Worm (Caenorhabditis elegans) whole organism, late embryonic: ENCODE data around the gene M01H9.2.

ENCODE experiments used
- C38D4.7 ChIP-seq: fragments of 200-800 bp; sonication (Bioruptor generic); optimal IDR thresholded peaks from 2 replicates; lab custom pipeline; 2018; ENCODE audit warnings: mild to moderate bottlenecking, missing genetic modification characterization, moderate library complexity, missing compliant biosample characterization
- F13H6.1 ChIP-seq: sonication (generic microtip); optimal IDR thresholded peaks from 2 replicates; lab custom pipeline; 2016; ENCODE audit warnings: missing genetic modification characterization, missing compliant biosample characterization
- K09A11.1 ChIP-seq: sonication (generic microtip); optimal IDR thresholded peaks from 2 replicates; lab custom pipeline; 2017; ENCODE audit warnings: antibody characterized with exemption, mild to moderate bottlenecking, missing genetic modification characterization, missing compliant biosample characterization; ENCODE audit not compliant: insufficient read depth
- T23F11.4 ChIP-seq: fragments of 200-800 bp; sonication (Bioruptor generic); optimal IDR thresholded peaks from 2 replicates; lab custom pipeline; 2018; ENCODE audit warnings: mild to moderate bottlenecking, missing genetic modification characterization, missing compliant biosample characterization
- Y22D7AL.16 ChIP-seq: sonication (generic microtip); optimal IDR thresholded peaks from 2 replicates; lab custom pipeline; 2016; ENCODE audit warnings: missing genetic modification characterization, missing compliant biosample characterization
- ahr-1 ChIP-seq: sonication (generic microtip); optimal IDR thresholded peaks from 2 replicates; lab custom pipeline; 2016; ENCODE audit warnings: missing genetic modification characterization, missing compliant biosample characterization
- ama-1 ChIP-seq: fragments of 150-350 bp; optimal IDR thresholded peaks from 2 replicates; lab custom pipeline; 2014
- ceh-14 ChIP-seq: sonication (generic microtip); optimal IDR thresholded peaks from 2 replicates; lab custom pipeline; 2016; ENCODE audit warnings: missing genotype, missing genetic modification characterization, missing compliant biosample characterization
- ceh-31 ChIP-seq: sonication (generic microtip); optimal IDR thresholded peaks from 2 replicates; lab custom pipeline; 2016; ENCODE audit warnings: missing genetic modification characterization, missing compliant biosample characterization
- ceh-34 ChIP-seq: sonication (generic microtip); optimal IDR thresholded peaks from 2 replicates; lab custom pipeline; 2016; ENCODE audit warnings: mild to moderate bottlenecking, missing genetic modification characterization, missing compliant biosample characterization
- ceh-45 ChIP-seq: fragments of 200-800 bp; sonication (Bioruptor generic); IDR thresholded peaks from 2 replicates; pipeline ENCODE4 v1.3.6; 2022; ENCODE audit warnings: missing genetic modification reagents, missing genetic modification characterization, missing compliant biosample characterization
- ceh-6 ChIP-seq: fragments of 200-800 bp; sonication (Bioruptor generic); optimal IDR thresholded peaks from 2 replicates; lab custom pipeline; 2018; ENCODE audit warnings: mild to moderate bottlenecking, missing genetic modification characterization, missing compliant biosample characterization
- dve-1 ChIP-seq: sonication (generic microtip); optimal IDR thresholded peaks from 2 replicates; lab custom pipeline; 2017; ENCODE audit warnings: antibody characterized with exemption, mild to moderate bottlenecking, missing genetic modification characterization, missing compliant biosample characterization
- elt-2 ChIP-seq: sonication (generic microtip); optimal IDR thresholded peaks from 2 replicates; lab custom pipeline; 2016; ENCODE audit warnings: missing genetic modification reagents, missing genetic modification characterization, missing compliant biosample characterization
- elt-4 ChIP-seq: sonication (generic microtip); optimal IDR thresholded peaks from 2 replicates; lab custom pipeline; 2016; ENCODE audit warnings: missing genetic modification characterization, missing compliant biosample characterization
- ets-4 ChIP-seq: sonication (generic microtip); optimal IDR thresholded peaks from 2 replicates; lab custom pipeline; 2016; ENCODE audit warnings: missing genetic modification characterization, missing compliant biosample characterization
- gmeb-2 ChIP-seq: sonication (generic microtip); optimal IDR thresholded peaks from 2 replicates; lab custom pipeline; 2016; ENCODE audit warnings: missing genetic modification characterization, inconsistent platforms, missing compliant biosample characterization
- hlh-30 ChIP-seq: sonication (generic microtip); optimal IDR thresholded peaks from 2 replicates; lab custom pipeline; 2017; ENCODE audit warnings: antibody characterized with exemption, missing genetic modification characterization, missing compliant biosample characterization; ENCODE audit not compliant: insufficient read depth
- hlh-8 ChIP-seq: sonication (generic microtip); optimal IDR thresholded peaks from 2 replicates; lab custom pipeline; 2016; ENCODE audit warnings: missing genotype, missing genetic modification characterization, missing compliant biosample characterization
- lim-6 ChIP-seq: sonication (generic microtip); optimal IDR thresholded peaks from 2 replicates; lab custom pipeline; 2016; ENCODE audit warnings: missing genetic modification characterization, missing compliant biosample characterization
- madf-2 ChIP-seq: sonication (generic microtip); optimal IDR thresholded peaks from 2 replicates; lab custom pipeline; 2017; ENCODE audit warnings: missing genetic modification characterization, missing compliant biosample characterization
- mec-3 ChIP-seq: sonication (generic microtip); optimal IDR thresholded peaks from 2 replicates; lab custom pipeline; 2016; ENCODE audit warnings: borderline replicate concordance, missing genetic modification characterization, missing compliant biosample characterization
- nfya-1 ChIP-seq: sonication (generic microtip); optimal IDR thresholded peaks from 2 replicates; lab custom pipeline; 2017; ENCODE audit warnings: missing genetic modification characterization, mild to moderate bottlenecking, missing compliant biosample characterization, antibody characterized with exemption, moderate library complexity
- nhr-11 ChIP-seq: fragments of 150-350 bp; optimal IDR thresholded peaks from 2 replicates; lab custom pipeline; 2014; ENCODE audit warnings: missing biosample characterization, missing genetic modification characterization
- odd-2 ChIP-seq: sonication (generic microtip); optimal IDR thresholded peaks from 2 replicates; lab custom pipeline; 2017; ENCODE audit warnings: antibody characterized with exemption, mild to moderate bottlenecking, missing genetic modification characterization, missing compliant biosample characterization
- pat-9 ChIP-seq: fragments of 200-800 bp; sonication (Bioruptor generic); optimal IDR thresholded peaks from 2 replicates; lab custom pipeline; 2018; ENCODE audit warnings: mild to moderate bottlenecking, missing genetic modification characterization, moderate library complexity, missing compliant biosample characterization
- pax-1 ChIP-seq: fragments of 150-350 bp; optimal IDR thresholded peaks from 2 replicates; lab custom pipeline; 2014; ENCODE audit warnings: missing biosample characterization, missing genetic modification characterization
- pha-2 ChIP-seq: sonication (generic microtip); optimal IDR thresholded peaks from 2 replicates; lab custom pipeline; 2017; ENCODE audit warnings: mild to moderate bottlenecking, missing genetic modification characterization, missing compliant biosample characterization
- pqm-1 ChIP-seq: sonication (generic microtip); optimal IDR thresholded peaks from 2 replicates; lab custom pipeline; 2016; ENCODE audit warnings: missing genetic modification characterization, missing compliant biosample characterization
- pros-1 ChIP-seq: fragments of 150-350 bp; optimal IDR thresholded peaks from 2 replicates; lab custom pipeline; 2014; ENCODE audit warnings: missing biosample characterization, missing genetic modification reagents, missing genetic modification characterization
- rnt-1 ChIP-seq: sonication (generic microtip); optimal IDR thresholded peaks from 2 replicates; lab custom pipeline; 2016; ENCODE audit warnings: missing genetic modification characterization, missing compliant biosample characterization
- sdc-2 ChIP-seq: sonication (generic microtip); optimal IDR thresholded peaks from 2 replicates; lab custom pipeline; 2016; ENCODE audit warnings: missing genotype, missing genetic modification characterization, missing compliant biosample characterization
- sox-2 ChIP-seq: fragments of 200-800 bp; sonication (Bioruptor generic); IDR thresholded peaks from 2 replicates; pipeline ENCODE4 v1.3.6; 2022; ENCODE audit warnings: missing genetic modification reagents, missing genetic modification characterization, missing compliant biosample characterization
- sox-4 ChIP-seq: sonication (generic microtip); optimal IDR thresholded peaks from 2 replicates; lab custom pipeline; 2017; ENCODE audit warnings: mild to moderate bottlenecking, missing genetic modification characterization, inconsistent platforms, missing compliant biosample characterization
- syd-9 ChIP-seq: sonication (generic microtip); optimal IDR thresholded peaks from 2 replicates; lab custom pipeline; 2016; ENCODE audit warnings: mild to moderate bottlenecking, missing genetic modification characterization, moderate library complexity, missing compliant biosample characterization
- tbx-2 ChIP-seq: sonication (generic microtip); optimal IDR thresholded peaks from 2 replicates; lab custom pipeline; 2016; ENCODE audit warnings: missing genetic modification characterization, missing compliant biosample characterization
- tbx-7 ChIP-seq: sonication (generic microtip); optimal IDR thresholded peaks from 2 replicates; lab custom pipeline; 2016; ENCODE audit warnings: missing genotype, missing genetic modification characterization, missing compliant biosample characterization
- unc-42 ChIP-seq: sonication (generic microtip); optimal IDR thresholded peaks from 2 replicates; lab custom pipeline; 2016; ENCODE audit warnings: missing genotype, missing genetic modification characterization, missing compliant biosample characterization
- unc-55 ChIP-seq: sonication (generic microtip); optimal IDR thresholded peaks from 2 replicates; lab custom pipeline; 2017; ENCODE audit warnings: missing biosample characterization, missing genetic modification reagents, missing genetic modification characterization
- zip-5 ChIP-seq: sonication (generic microtip); optimal IDR thresholded peaks from 2 replicates; lab custom pipeline; 2016; ENCODE audit warnings: missing genetic modification characterization, missing compliant biosample characterization
- ztf-16 ChIP-seq: sonication (generic microtip); optimal IDR thresholded peaks from 2 replicates; lab custom pipeline; 2017; ENCODE audit warnings: missing genetic modification characterization, missing compliant biosample characterization

Gene M01H9.2

ce11 chrIV:4449843-4450242 is 13.2 kb downstream of the M01H9.2 start:
- TF ChIP-seq elt-2 (tag; lab: Kevin White, UChicago), result peak; percentile 75
- no peak for TF ChIP-seq odd-2 (tag; lab: Kevin White, UChicago)

DNA sequence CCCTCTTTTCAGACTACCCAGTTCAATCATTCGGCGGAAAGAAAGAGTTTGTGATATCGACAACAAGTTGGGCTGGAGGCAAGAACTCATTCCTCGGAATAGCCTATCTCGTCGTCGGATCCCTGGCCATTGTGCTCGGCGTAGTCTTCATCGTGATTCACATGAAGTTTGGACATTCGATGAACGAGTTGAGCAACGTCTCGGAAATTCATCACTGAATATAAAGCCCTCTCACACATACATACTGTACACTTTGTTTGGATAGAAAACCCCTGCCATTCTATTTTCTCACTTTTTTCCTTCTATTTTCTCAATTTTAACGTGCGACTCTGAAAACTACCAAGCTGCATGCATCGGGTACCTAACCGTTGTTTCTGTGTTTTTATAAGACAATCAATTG is 13.6 kb downstream of the M01H9.2 start, which contains the start of gene R08C7.12:
TSS of gene R08C7.12 (plus strand) at position 301 of the 400 bp plus-strand sequence.
- TF ChIP-seq odd-2 (tag; lab: Kevin White, UChicago), result no peak
- TF ChIP-seq, all 69 proteins: peak for 0

DNA sequence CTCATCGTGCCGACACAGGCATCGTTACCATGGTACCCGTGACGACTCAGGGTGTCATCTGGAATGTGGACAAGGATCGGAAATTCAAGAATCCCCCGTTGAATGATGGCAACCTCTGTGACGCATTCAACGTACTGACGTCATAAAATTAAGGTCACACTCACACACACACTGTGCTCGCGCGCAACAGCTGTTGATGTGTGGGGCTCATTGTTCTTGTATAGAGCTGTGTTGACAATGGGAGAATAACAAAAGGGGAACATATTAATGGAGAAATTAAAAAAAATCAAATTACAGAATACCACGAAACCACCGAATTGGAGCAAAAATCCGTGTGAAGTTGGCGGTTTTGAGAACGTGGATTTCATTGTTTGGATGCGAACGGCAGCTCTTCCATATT is 14.7 kb downstream of the M01H9.2 start:
- TF ChIP-seq elt-2 (tag; lab: Kevin White, UChicago) (no peak), ceh-45 (no peak), sox-2 (GFP tag; lab: Robert Waterston, UW) (peak; percentile 73), ets-4 (tag; lab: Kevin White, UChicago) (no peak), pat-9 (tag; lab: Kevin White, UChicago) (no peak), gmeb-2 (tag; lab: Kevin White, UChicago) (no peak), elt-4 (tag; lab: Kevin White, UChicago) (no peak), ceh-31 (peak; percentile 3), pha-2 (no peak), C38D4.7 (GFP tag; lab: Kevin White, UChicago) (no peak), rnt-1 (tag; lab: Kevin White, UChicago) (no peak), syd-9 (tag; lab: Kevin White, UChicago) (no peak), dve-1 (tag; lab: Kevin White, UChicago) (no peak), hlh-8 (tag; lab: Kevin White, UChicago) (no peak), mec-3 (no peak), ceh-6 (GFP tag; lab: Kevin White, UChicago) (no peak), K09A11.1 (tag; lab: Kevin White, UChicago) (no peak), tbx-7 (tag; lab: Kevin White, UChicago) (no peak), nhr-11 (tag; lab: Kevin White, UChicago) (no peak), T23F11.4 (GFP tag; lab: Kevin White, UChicago) (no peak), nfya-1 (tag; lab: Kevin White, UChicago) (no peak), unc-42 (tag; lab: Kevin White, UChicago) (peak; percentile 10), zip-5 (tag; lab: Kevin White, UChicago) (no peak), tbx-2 (peak; percentile 13), sdc-2 (tag; lab: Kevin White, UChicago) (no peak), hlh-30 (tag; lab: Kevin White, UChicago) (peak; percentile 45), ama-1 (lab: Kevin White, UChicago) (no peak), sox-4 (tag; lab: Kevin White, UChicago) (no peak), pros-1 (tag; lab: Kevin White, UChicago) (no peak), ceh-34 (tag; lab: Kevin White, UChicago) (no peak), pqm-1 (no peak), ceh-14 (tag; lab: Kevin White, UChicago) (no peak), odd-2 (tag; lab: Kevin White, UChicago) (no peak), unc-55 (GFP tag; lab: Kevin White, UChicago) (no peak), madf-2 (no peak), ahr-1 (tag; lab: Kevin White, UChicago) (no peak), pax-1 (tag; lab: Kevin White, UChicago) (no peak), lim-6 (no peak)
- TF ChIP-seq, all 69 proteins: peak for 5

ce11 chrIV:4447367-4447766 is 15.7 kb downstream of the M01H9.2 start:
- TF ChIP-seq zip-5 (tag; lab: Kevin White, UChicago) (no peak), ztf-16 (tag; lab: Kevin White, UChicago) (no peak), pros-1 (tag; lab: Kevin White, UChicago) (no peak), Y22D7AL.16 (tag; lab: Kevin White, UChicago) (no peak), F13H6.1 (tag; lab: Kevin White, UChicago) (no peak)
